Fruit fly (Drosophila melanogaster) whole organism, embryonic: ENCODE measurements around the gene CG32313.
A peak's percentile ranks its signal among the peaks of the same experiment; 100 is the strongest.

Experiments
- ATbp ChIP-seq: fragments of 200-800 bp; sonication (Bioruptor generic); optimal IDR thresholded peaks from 2 replicates; lab custom pipeline; 2017; ENCODE audit warnings: missing biosample characterization, mild to moderate bottlenecking, missing genetic modification characterization, missing genetic modification reagents
- Asciz ChIP-seq: fragments of 200-800 bp; sonication (Bioruptor generic); optimal IDR thresholded peaks from 2 replicates; lab custom pipeline; 2017; ENCODE audit warnings: missing biosample characterization, mild to moderate bottlenecking, missing genetic modification characterization, missing genetic modification reagents
- Atf-2 ChIP-seq: fragments of 200-800 bp; sonication (Bioruptor generic); optimal IDR thresholded peaks from 2 replicates; lab custom pipeline; 2016; ENCODE audit warnings: missing biosample characterization, missing genetic modification characterization
- Bdp1 ChIP-seq: fragments of 200-800 bp; sonication (Bioruptor generic); optimal IDR thresholded peaks from 3 replicates; lab custom pipeline; 2016; ENCODE audit warnings: missing biosample characterization, missing genetic modification characterization
- CG10565 ChIP-seq: fragments of 200-800 bp; sonication (Bioruptor generic); optimal IDR thresholded peaks from 3 replicates; lab custom pipeline; 2016; ENCODE audit warnings: missing biosample characterization, mild to moderate bottlenecking, missing genetic modification characterization
- CG11398 ChIP-seq: fragments of 200-800 bp; sonication (Bioruptor generic); optimal IDR thresholded peaks from 2 replicates; lab custom pipeline; 2016; ENCODE audit warnings: missing biosample characterization, missing genetic modification characterization
- CG15479 ChIP-seq: fragments of 200-800 bp; sonication (Bioruptor generic); optimal IDR thresholded peaks from 3 replicates; lab custom pipeline; 2019; ENCODE audit warnings: missing biosample characterization, mild to moderate bottlenecking, missing genetic modification characterization, moderate library complexity
- CG15514 ChIP-seq: fragments of 200-800 bp; sonication (Bioruptor generic); optimal IDR thresholded peaks from 3 replicates; lab custom pipeline; 2017; ENCODE audit warnings: missing biosample characterization, missing genetic modification characterization, mild to moderate bottlenecking, moderate library complexity, missing genetic modification reagents
- CG16863 ChIP-seq: fragments of 200-800 bp; sonication (Bioruptor generic); optimal IDR thresholded peaks from 3 replicates; lab custom pipeline; 2016; ENCODE audit warnings: missing biosample characterization, missing genetic modification characterization
- CG18476 ChIP-seq: fragments of 200-800 bp; sonication (Bioruptor generic); optimal IDR thresholded peaks from 2 replicates; lab custom pipeline; 2016; ENCODE audit warnings: missing biosample characterization, mild to moderate bottlenecking, missing genetic modification characterization
- CG2199 ChIP-seq: fragments of 200-800 bp; sonication (Bioruptor generic); IDR thresholded peaks from 3 replicates; pipeline ENCODE4 v1.3.6; 2022; ENCODE audit warnings: missing biosample characterization, missing genetic modification characterization
- CG2202 ChIP-seq: fragments of 200-800 bp; sonication (Bioruptor generic); optimal IDR thresholded peaks from 2 replicates; lab custom pipeline; 2018; ENCODE audit warnings: missing biosample characterization, mild to moderate bottlenecking, missing genetic modification characterization
- CG4282 ChIP-seq: fragments of 200-800 bp; sonication (Bioruptor generic); optimal IDR thresholded peaks from 2 replicates; lab custom pipeline; 2016; ENCODE audit warnings: missing biosample characterization, missing genetic modification characterization
- CG7928 ChIP-seq: fragments of 200-800 bp; sonication (Bioruptor generic); optimal IDR thresholded peaks from 2 replicates; lab custom pipeline; 2017; ENCODE audit warnings: missing biosample characterization, mild to moderate bottlenecking, missing genetic modification characterization
- CG8478 ChIP-seq: fragments of >200 bp; optimal IDR thresholded peaks from 2 replicates; lab custom pipeline; 2018
- CoRest ChIP-seq: fragments of 200-800 bp; sonication (Bioruptor generic); optimal IDR thresholded peaks from 3 replicates; lab custom pipeline; 2018; ENCODE audit warnings: missing biosample characterization, mild to moderate bottlenecking, missing genetic modification characterization, moderate library complexity
- CrebB ChIP-seq: fragments of 200-800 bp; sonication (Bioruptor generic); optimal IDR thresholded peaks from 3 replicates; lab custom pipeline; 2018; ENCODE audit warnings: missing biosample characterization, mild to moderate bottlenecking, missing genetic modification characterization
- Fer1 ChIP-seq: fragments of 200-800 bp; sonication (Bioruptor generic); optimal IDR thresholded peaks from 2 replicates; lab custom pipeline; 2017; ENCODE audit warnings: missing biosample characterization, mild to moderate bottlenecking, missing genetic modification characterization
- HHEX ChIP-seq: fragments of 200-800 bp; sonication (Bioruptor generic); optimal IDR thresholded peaks from 3 replicates; lab custom pipeline; 2017; ENCODE audit warnings: missing biosample characterization, mild to moderate bottlenecking, missing genetic modification characterization, missing genetic modification reagents
- HLHmδ ChIP-seq: fragments of 200-800 bp; sonication (Bioruptor generic); optimal IDR thresholded peaks from 2 replicates; lab custom pipeline; 2018; ENCODE audit warnings: missing biosample characterization, mild to moderate bottlenecking, missing genetic modification characterization, moderate library complexity
- Jarid2 ChIP-seq: fragments of 200-800 bp; sonication (Bioruptor generic); optimal IDR thresholded peaks from 3 replicates; lab custom pipeline; 2017; ENCODE audit warnings: mild to moderate bottlenecking, missing biosample characterization, missing genetic modification reagents, missing genetic modification characterization
- NC2α ChIP-seq: fragments of 200-800 bp; sonication (Bioruptor generic); optimal IDR thresholded peaks from 2 replicates; lab custom pipeline; 2016; ENCODE audit warnings: missing biosample characterization, missing genetic modification characterization
- NC2β ChIP-seq: fragments of 200-800 bp; sonication (Bioruptor generic); optimal IDR thresholded peaks from 2 replicates; lab custom pipeline; 2016; ENCODE audit warnings: missing biosample characterization, missing genetic modification characterization
- Pdp1 ChIP-seq, 2 experiments: fragments of 200-800 bp; sonication (Bioruptor generic); optimal IDR thresholded peaks; 3 replicates each; lab custom pipeline; 2016; ENCODE audit warnings: missing biosample characterization in 2 of 2, missing genetic modification characterization in 2 of 2, mild to moderate bottlenecking in 1 of 2, moderate library complexity in 1 of 2
- Spps ChIP-seq: fragments of 200-800 bp; sonication (Bioruptor generic); optimal IDR thresholded peaks from 2 replicates; lab custom pipeline; 2018; ENCODE audit warnings: missing biosample characterization, mild to moderate bottlenecking, missing genetic modification characterization
- Sry-β ChIP-seq: fragments of 200-800 bp; sonication (Bioruptor generic); optimal IDR thresholded peaks from 2 replicates; lab custom pipeline; 2018; ENCODE audit warnings: missing biosample characterization, mild to moderate bottlenecking, missing genetic modification characterization, moderate library complexity
- abd-A ChIP-seq: fragments of 200-800 bp; sonication (Bioruptor generic); optimal IDR thresholded peaks from 3 replicates; lab custom pipeline; 2019; ENCODE audit warnings: missing biosample characterization, mild to moderate bottlenecking, missing genetic modification characterization, moderate library complexity
- ap ChIP-seq: fragments of 200-800 bp; sonication (Bioruptor generic); IDR thresholded peaks from 2 replicates; pipeline ENCODE4 v1.3.6; 2022; ENCODE audit warnings: missing biosample characterization, missing genetic modification characterization
- br ChIP-seq: fragments of >200 bp; optimal IDR thresholded peaks from 2 replicates; lab custom pipeline; 2017
- cato ChIP-seq: fragments of 200-800 bp; sonication (Bioruptor generic); optimal IDR thresholded peaks from 2 replicates; lab custom pipeline; 2016; ENCODE audit warnings: missing biosample characterization, missing genetic modification characterization, borderline replicate concordance
- disco-r ChIP-seq: fragments of 200-800 bp; sonication (Bioruptor generic); optimal IDR thresholded peaks from 2 replicates; lab custom pipeline; 2016; ENCODE audit warnings: missing biosample characterization, missing genetic modification characterization
- dmrt99B ChIP-seq: fragments of 200-800 bp; sonication (Bioruptor generic); optimal IDR thresholded peaks from 2 replicates; lab custom pipeline; 2018; ENCODE audit warnings: missing biosample characterization, mild to moderate bottlenecking, missing genetic modification characterization, moderate library complexity
- eve ChIP-seq, 2 experiments: fragments of >200 bp; optimal IDR thresholded peaks; 2 replicates each; lab custom pipeline; 2017; ENCODE audit warnings: missing biosample characterization in 2 of 2, missing genetic modification characterization in 2 of 2
- fru ChIP-seq: fragments of >200 bp; optimal IDR thresholded peaks from 2 replicates; lab custom pipeline; 2017
- gt ChIP-seq: fragments of 200-800 bp; sonication (Bioruptor generic); IDR thresholded peaks from 2 replicates; pipeline ENCODE4 v1.3.6; 2022; ENCODE audit warnings: missing biosample characterization, missing genetic modification characterization
- hbn ChIP-seq: fragments of 200-800 bp; sonication (Bioruptor generic); IDR thresholded peaks from 2 replicates; pipeline ENCODE4 v1.3.6; 2022; ENCODE audit warnings: missing biosample characterization, missing genetic modification characterization; ENCODE audit not compliant: partially characterized antibody
- jing ChIP-seq: fragments of 200-800 bp; sonication (Bioruptor generic); optimal IDR thresholded peaks from 2 replicates; lab custom pipeline; 2018; ENCODE audit warnings: missing biosample characterization, mild to moderate bottlenecking, missing genetic modification characterization
- jumu ChIP-seq: fragments of 200-800 bp; sonication (Bioruptor generic); optimal IDR thresholded peaks from 3 replicates; lab custom pipeline; 2016; ENCODE audit warnings: missing biosample characterization, missing genetic modification characterization
- lov ChIP-seq, 2 experiments: fragments of 200-800 bp in 1 of 2; fragments of >200 bp in 1 of 2; sonication (Bioruptor generic) in 1 of 2; IDR thresholded peaks in 1 of 2; optimal IDR thresholded peaks in 1 of 2; 2 replicates in 1 of 2; 3 replicates in 1 of 2; pipeline versions ENCODE4 v1.3.6 to Lab custom; 2017 to 2022; ENCODE audit warnings: missing biosample characterization in 1 of 2, missing genetic modification characterization in 1 of 2
- maf-S ChIP-seq: fragments of 200-800 bp; sonication (Bioruptor generic); optimal IDR thresholded peaks from 2 replicates; lab custom pipeline; 2016; ENCODE audit warnings: missing biosample characterization, missing genetic modification characterization
- nerfin-1 ChIP-seq: fragments of 200-800 bp; sonication (Bioruptor generic); optimal IDR thresholded peaks from 3 replicates; lab custom pipeline; 2019; ENCODE audit warnings: missing biosample characterization, mild to moderate bottlenecking, missing genetic modification characterization, moderate library complexity
- org-1 ChIP-seq: fragments of 200-800 bp; sonication (Bioruptor generic); optimal IDR thresholded peaks from 2 replicates; lab custom pipeline; 2017; ENCODE audit warnings: missing biosample characterization, missing genetic modification characterization
- prd ChIP-seq, 3 experiments: fragments of >200 bp in 2 of 3; fragments of 200-800 bp in 1 of 3; sonication (Bioruptor generic) in 1 of 3; optimal IDR thresholded peaks in 2 of 3; IDR thresholded peaks in 1 of 3; 2 replicates in 2 of 3; 3 replicates in 1 of 3; pipeline versions ENCODE4 v1.3.6 to Lab custom; 2017 to 2022; ENCODE audit warnings: missing biosample characterization in 1 of 3, missing genetic modification characterization in 1 of 3
- schlank ChIP-seq: fragments of 200-800 bp; sonication (Bioruptor generic); optimal IDR thresholded peaks from 2 replicates; lab custom pipeline; 2018; ENCODE audit warnings: missing biosample characterization, mild to moderate bottlenecking, missing genetic modification characterization
- seq ChIP-seq: fragments of 200-800 bp; sonication (Bioruptor generic); IDR thresholded peaks from 2 replicates; pipeline ENCODE4 v1.3.6; 2022; ENCODE audit warnings: missing biosample characterization, missing genetic modification characterization
- sim ChIP-seq: fragments of 200-800 bp; sonication (Bioruptor generic); IDR thresholded peaks from 2 replicates; pipeline ENCODE4 v1.3.6; 2022; ENCODE audit warnings: missing biosample characterization, missing genetic modification characterization
- tup ChIP-seq: fragments of 200-800 bp; sonication (Bioruptor generic); optimal IDR thresholded peaks from 2 replicates; lab custom pipeline; 2016; ENCODE audit warnings: missing biosample characterization, mild to moderate bottlenecking, missing genetic modification characterization, moderate library complexity
- z ChIP-seq: fragments of 200-800 bp; sonication (Bioruptor generic); IDR thresholded peaks from 3 replicates; pipeline ENCODE4 v1.3.6; 2022; ENCODE audit warnings: missing biosample characterization, missing genetic modification characterization
- zen2 ChIP-seq: fragments of 200-800 bp; sonication (Bioruptor generic); IDR thresholded peaks from 3 replicates; pipeline ENCODE4 v1.3.6; 2022; ENCODE audit warnings: missing biosample characterization, missing genetic modification characterization; ENCODE audit not compliant: partially characterized antibody
- zfh1 ChIP-seq: fragments of 200-800 bp; sonication (Bioruptor generic); IDR thresholded peaks from 3 replicates; pipeline ENCODE4 v1.3.6; 2022; ENCODE audit warnings: missing biosample characterization, missing genetic modification characterization

Gene CG32313

DNA sequence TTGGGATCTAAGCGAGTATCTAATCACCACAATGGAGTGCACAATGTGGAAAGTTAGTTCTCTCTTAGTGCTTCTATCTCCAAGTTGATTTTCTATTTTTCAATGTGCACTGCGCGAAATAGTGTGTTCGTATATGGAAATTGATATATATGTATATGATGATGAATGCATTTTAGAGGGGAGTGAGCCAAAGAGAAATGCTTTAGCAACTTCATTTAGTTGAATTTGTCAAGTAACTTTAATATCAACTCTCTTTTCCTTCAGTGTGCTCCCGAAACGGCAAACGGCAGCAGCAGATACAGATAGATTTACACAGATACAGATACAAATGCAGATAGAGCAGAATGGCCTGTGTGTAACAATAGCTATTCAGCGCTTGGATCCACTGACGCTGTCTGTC, 38.5 kb upstream of the CG32313 start (continued):
- TF ChIP-seq NC2β (GFP tag; lab: Kevin White, UChicago), result peak; percentile 64
- peak; percentile 27; the same call in 1 of the 2 replicates for TF ChIP-seq gt
- TF ChIP-seq CG11398 (GFP tag; lab: Kevin White, UChicago), result peak; percentile 38
- TF ChIP-seq nerfin-1 (tag; lab: Kevin White, UChicago), result peak; percentile 21
- no peak for TF ChIP-seq Sry-β (GFP tag; lab: Kevin White, UChicago)
- peak; percentile 12 for TF ChIP-seq CrebB
- peak; percentile 59 for TF ChIP-seq ap
- TF ChIP-seq seq (GFP tag; lab: Robert Waterston, UW), result peak; percentile 22; the same call in 1 of the 2 replicates
- TF ChIP-seq Asciz (GFP tag; lab: Kevin White, UChicago), result peak; percentile 68
- peak; percentile 63 for TF ChIP-seq jing (GFP tag; lab: Kevin White, UChicago)
- no peak for TF ChIP-seq schlank (tag; lab: Kevin White, UChicago)
- peak; percentile 55 for TF ChIP-seq ATbp (GFP tag; lab: Kevin White, UChicago)
- no peak for TF ChIP-seq CG10565
- no peak for TF ChIP-seq fru (lab: Kevin White, UChicago)
- peak in 1 of 2 experiments; percentile 87 for TF ChIP-seq eve (GFP tag; optimal IDR thresholded peaks at IDR 0.05; lab: Kevin White, UChicago)
- peak; percentile 43 to 59 for TF ChIP-seq Pdp1 (GFP tag; optimal IDR thresholded peaks at IDR 0.05; lab: Kevin White, UChicago)
- no peak for TF ChIP-seq CG15514 (GFP tag; lab: Kevin White, UChicago)
- no peak for TF ChIP-seq hbn (GFP tag; lab: Robert Waterston, UW)
- TF ChIP-seq CG18476, result no peak
- no peak for TF ChIP-seq zen2
- peak; percentile 56 for TF ChIP-seq CG16863 (GFP tag; lab: Kevin White, UChicago)
- peak; percentile 51 for TF ChIP-seq cato (GFP tag; lab: Kevin White, UChicago)
- TF ChIP-seq z (GFP tag; lab: Robert Waterston, UW), result 0 out of 3 replicates have a peak, but pooled peaks have one; percentile 19
- TF ChIP-seq CG4282 (GFP tag; lab: Kevin White, UChicago), result no peak
- peak; percentile 44 for TF ChIP-seq NC2α
- TF ChIP-seq maf-S (GFP tag; lab: Kevin White, UChicago), result peak; percentile 3
- TF ChIP-seq jumu (GFP tag; lab: Kevin White, UChicago), result peak; percentile 41
- TF ChIP-seq prd (optimal IDR thresholded peaks at IDR 0.05; lab: Kevin White, UChicago), result no peak
- peak; percentile 86 for TF ChIP-seq prd (GFP tag; IDR thresholded peaks at IDR 0.05; lab: Robert Waterston, UW)
- TF ChIP-seq CG8478 (lab: Kevin White, UChicago), result no peak
- peak; percentile 60 for TF ChIP-seq CoRest (tag; lab: Kevin White, UChicago)
- TF ChIP-seq lov (optimal IDR thresholded peaks at IDR 0.05; lab: Kevin White, UChicago), result no peak
- TF ChIP-seq lov (GFP tag; IDR thresholded peaks at IDR 0.05; lab: Robert Waterston, UW), result 0 out of 3 replicates have a peak, but pooled peaks have one; percentile 69
- TF ChIP-seq br (lab: Kevin White, UChicago), result no peak
- TF ChIP-seq CG15479 (GFP tag; lab: Kevin White, UChicago), result no peak
- TF ChIP-seq tup (GFP tag; lab: Kevin White, UChicago), result no peak
- TF ChIP-seq zfh1, result peak; percentile 82; the same call in 2 of the 3 replicates
- TF ChIP-seq HLHmδ (GFP tag; lab: Kevin White, UChicago), result no peak
- TF ChIP-seq Fer1 (GFP tag; lab: Kevin White, UChicago), result no peak
- TF ChIP-seq Jarid2, result no peak
- no peak for TF ChIP-seq CG2199 (GFP tag; lab: Robert Waterston, UW)
- peak; percentile 17 for TF ChIP-seq Bdp1 (GFP tag; lab: Kevin White, UChicago)
- TF ChIP-seq abd-A (tag; lab: Kevin White, UChicago), result no peak
- TF ChIP-seq sim (GFP tag; lab: Robert Waterston, UW), result peak; percentile 70; the same call in 1 of the 2 replicates
- TF ChIP-seq Spps (tag; lab: Kevin White, UChicago), result peak; percentile 0
- TF ChIP-seq HHEX (GFP tag; lab: Kevin White, UChicago), result no peak
- peak; percentile 46 for TF ChIP-seq CG2202 (tag; lab: Kevin White, UChicago)
- TF ChIP-seq Atf-2 (GFP tag; lab: Kevin White, UChicago), result peak; percentile 47
- TF ChIP-seq org-1 (GFP tag; lab: Kevin White, UChicago), result peak; percentile 45
- TF ChIP-seq disco-r (GFP tag; lab: Kevin White, UChicago), result no peak
- no peak for TF ChIP-seq CG7928 (GFP tag; lab: Kevin White, UChicago)
- peak; percentile 62 for TF ChIP-seq dmrt99B
